Fruit fly (Drosophila melanogaster): ENCODE measurements around the gene Phyhd1.
A peak's percentile ranks its signal among the peaks of the same experiment; 100 is the strongest.

Phyhd1 gene

dm6 chr3R:10680825-10681681, at the start of gene Phyhd1 (continued):
- peak; percentile 81 for TF ChIP-seq Sox102F (GFP tag; optimal IDR thresholded peaks at IDR 0.05)
- peak; percentile 70 for TF ChIP-seq Smox (GFP tag; optimal IDR thresholded peaks at IDR 0.05)
- TF ChIP-seq CG11902 (GFP tag; optimal IDR thresholded peaks at IDR 0.05) = peak; percentile 79
- peak; percentile 59 for TF ChIP-seq spab (GFP tag; optimal IDR thresholded peaks at IDR 0.05)
- TF ChIP-seq CG10669 (GFP tag; optimal IDR thresholded peaks at IDR 0.05) = peak; percentile 78
- TF ChIP-seq CG1621 (tag; optimal IDR thresholded peaks at IDR 0.05) = peak; percentile 80
- TF ChIP-seq dsx (GFP tag; optimal IDR thresholded peaks at IDR 0.05; ENCODE audit: poor library complexity, severe bottlenecking) = peak; percentile 59
- TF ChIP-seq CG7368 (GFP tag; optimal IDR thresholded peaks at IDR 0.05) = peak; percentile 67
- peak; percentile 89 for TF ChIP-seq CG6163 (GFP tag; IDR thresholded peaks at IDR 0.05)
- peak; percentile 78 for TF ChIP-seq CG4318 (GFP tag; optimal IDR thresholded peaks at IDR 0.05)

DNA sequence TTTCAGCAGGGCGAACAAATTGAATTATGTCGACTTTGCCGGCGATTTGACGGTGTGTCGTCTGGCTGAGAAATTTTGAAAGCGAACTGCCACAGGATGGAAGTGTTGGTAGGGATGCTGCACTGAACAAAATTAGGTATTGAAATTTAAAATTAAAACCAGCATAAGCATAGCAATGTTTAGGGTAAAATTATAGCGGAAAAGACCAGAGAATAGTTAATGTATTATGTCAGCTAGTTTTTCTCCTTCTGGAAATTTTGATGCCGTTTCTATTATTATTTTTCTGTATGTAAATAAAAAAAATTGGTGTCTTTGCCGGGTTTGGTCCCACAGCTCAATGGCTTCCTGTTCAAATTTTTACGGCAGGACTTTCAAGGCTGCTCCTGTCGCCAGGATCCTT, 46.0 kb upstream of the Phyhd1 start:
- TF ChIP-seq salr (GFP tag; optimal IDR thresholded peaks at IDR 0.05) = no peak
- no peak for TF ChIP-seq CG3919 (GFP tag; optimal IDR thresholded peaks at IDR 0.05)
- no peak for TF ChIP-seq net (GFP tag; optimal IDR thresholded peaks at IDR 0.05)
- no peak for TF ChIP-seq CG11762 (GFP tag; optimal IDR thresholded peaks at IDR 0.05; ENCODE audit: insufficient read depth)
- no peak for TF ChIP-seq achi (GFP tag; optimal IDR thresholded peaks at IDR 0.05)
- no peak for TF ChIP-seq spab (GFP tag; optimal IDR thresholded peaks at IDR 0.05)
- no peak for TF ChIP-seq fd85E (GFP tag; optimal IDR thresholded peaks at IDR 0.05)
- TF ChIP-seq CG10631 (GFP tag; optimal IDR thresholded peaks at IDR 0.05) = no peak
- no peak for TF ChIP-seq CG1621 (tag; optimal IDR thresholded peaks at IDR 0.05)
- TF ChIP-seq vri (GFP tag; optimal IDR thresholded peaks at IDR 0.05) = no peak
- TF ChIP-seq svp (GFP tag) = no peak
- TF ChIP-seq CG15336 (GFP tag; IDR thresholded peaks at IDR 0.05) = no peak
- no peak for TF ChIP-seq CG32006 (GFP tag; optimal IDR thresholded peaks at IDR 0.05)
- no peak for TF ChIP-seq CG6808 (GFP tag; optimal IDR thresholded peaks at IDR 0.05)
- no peak for TF ChIP-seq Hr38 (GFP tag; optimal IDR thresholded peaks at IDR 0.05)
- TF ChIP-seq OdsH (GFP tag; optimal IDR thresholded peaks at IDR 0.05) = no peak

DNA sequence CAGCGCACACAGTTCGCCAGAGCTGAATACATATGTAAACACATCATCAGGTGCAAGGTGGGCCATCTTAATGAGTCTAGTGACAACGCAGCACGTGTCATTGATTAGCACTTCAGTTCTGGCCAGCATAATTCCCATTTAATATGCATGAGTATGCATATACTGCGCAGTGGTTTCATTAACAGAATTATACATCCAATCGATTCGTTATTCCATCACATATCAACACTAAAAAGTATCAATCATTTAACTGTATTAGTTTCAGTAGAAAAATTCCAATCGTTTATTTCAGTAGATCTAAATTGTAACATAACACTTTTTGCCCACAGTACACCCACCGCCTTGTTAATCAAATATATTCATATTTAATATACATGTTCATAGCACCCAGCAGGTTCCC, 33.8 kb upstream of the Phyhd1 start, which contains the start of gene CG4073:
Gene CG4073 (plus strand): TSS at position 301 of the 400 bp plus-strand sequence.
- TF ChIP-seq Eip75B (GFP tag; optimal IDR thresholded peaks at IDR 0.05) = no peak
- TF ChIP-seq CG8632 (GFP tag; optimal IDR thresholded peaks at IDR 0.05) = no peak
- no peak for TF ChIP-seq CG6163 (GFP tag; IDR thresholded peaks at IDR 0.05)

DNA sequence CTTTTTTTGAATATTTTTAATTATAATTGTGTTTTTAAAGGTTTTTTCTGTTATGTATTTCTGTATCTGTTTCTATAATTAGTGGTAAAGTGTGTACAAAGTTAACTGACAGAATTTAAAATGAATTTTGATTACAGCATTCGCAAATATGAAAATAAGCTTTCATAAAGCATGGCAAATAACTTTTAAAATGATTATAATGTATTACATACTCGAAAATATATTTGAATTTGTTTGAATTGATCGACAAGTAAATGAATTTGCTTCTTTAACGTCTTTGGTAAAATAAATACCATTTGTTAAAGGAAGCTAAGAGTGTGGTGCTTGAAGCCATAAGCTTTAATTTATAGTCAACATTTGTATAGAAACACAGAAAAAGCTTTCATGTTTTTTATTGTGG, 30.4 kb upstream of the Phyhd1 start, which contains the start of gene CG14689:
Gene CG14689 (minus strand): TSS at position 101 of the 400 bp plus-strand sequence.
- TF ChIP-seq CG15336 (GFP tag; IDR thresholded peaks at IDR 0.05) (no peak), spab (GFP tag; optimal IDR thresholded peaks at IDR 0.05) (no peak), fd85E (GFP tag; optimal IDR thresholded peaks at IDR 0.05) (no peak), esn (GFP tag; optimal IDR thresholded peaks at IDR 0.05) (no peak)

- TF ChIP-seq Gug (GFP tag; IDR thresholded peaks at IDR 0.05) (no peak), Ets96B (tag; optimal IDR thresholded peaks at IDR 0.05) (no peak), acj6 (GFP tag; optimal IDR thresholded peaks at IDR 0.05) (no peak), ss (GFP tag; optimal IDR thresholded peaks at IDR 0.05) (no peak), CG3032 (tag; optimal IDR thresholded peaks at IDR 0.05) (no peak)
Measured at dm6 chr3R:10709264-10709663, 28.5 kb upstream of the Phyhd1 start, which contains the start of gene CG31373. CG31373 (minus strand) TSS chr3R:10709364.
